Fruit fly (Drosophila melanogaster) S2 (cell line): Measurements from ENCODE around the gene CG10669.

ENCODE experiments used
- CG8478 ChIP-seq: fragments of >200 bp; optimal IDR thresholded peaks from 2 replicates; lab custom pipeline; 2018
- CTCF ChIP-seq, 2 experiments: fragments of >200 bp; optimal IDR thresholded peaks; 2 replicates each; lab custom pipeline; 2018

DNA sequence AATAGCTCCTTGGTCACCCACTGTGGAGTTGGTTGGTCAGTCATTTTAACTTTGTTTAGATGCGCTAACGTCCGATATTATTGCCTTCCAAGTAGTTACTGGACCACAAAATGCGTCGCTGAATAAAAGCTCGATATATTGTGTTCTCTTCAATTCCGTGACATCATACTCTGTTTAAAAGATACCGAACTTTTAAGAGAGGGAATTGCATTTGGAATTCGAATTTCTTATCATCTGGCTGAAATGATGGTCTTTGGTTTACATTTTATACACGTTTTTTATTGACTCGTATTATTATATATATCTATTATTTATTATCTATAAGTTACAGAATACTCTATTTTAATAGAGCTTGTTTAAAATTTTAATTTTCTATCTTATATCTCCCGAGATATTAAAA is 3.9 kb downstream of the CG10669 start, which contains the start of gene CHKov2:
- no peak for TF ChIP-seq CTCF (optimal IDR thresholded peaks at IDR 0.05; lab: Kevin White, UChicago)
- no peak for TF ChIP-seq CG8478 (lab: Kevin White, UChicago)
